Worm (Caenorhabditis elegans): Measurements from ENCODE around the gene C37H5.14.

The C37H5.14 gene

DNA sequence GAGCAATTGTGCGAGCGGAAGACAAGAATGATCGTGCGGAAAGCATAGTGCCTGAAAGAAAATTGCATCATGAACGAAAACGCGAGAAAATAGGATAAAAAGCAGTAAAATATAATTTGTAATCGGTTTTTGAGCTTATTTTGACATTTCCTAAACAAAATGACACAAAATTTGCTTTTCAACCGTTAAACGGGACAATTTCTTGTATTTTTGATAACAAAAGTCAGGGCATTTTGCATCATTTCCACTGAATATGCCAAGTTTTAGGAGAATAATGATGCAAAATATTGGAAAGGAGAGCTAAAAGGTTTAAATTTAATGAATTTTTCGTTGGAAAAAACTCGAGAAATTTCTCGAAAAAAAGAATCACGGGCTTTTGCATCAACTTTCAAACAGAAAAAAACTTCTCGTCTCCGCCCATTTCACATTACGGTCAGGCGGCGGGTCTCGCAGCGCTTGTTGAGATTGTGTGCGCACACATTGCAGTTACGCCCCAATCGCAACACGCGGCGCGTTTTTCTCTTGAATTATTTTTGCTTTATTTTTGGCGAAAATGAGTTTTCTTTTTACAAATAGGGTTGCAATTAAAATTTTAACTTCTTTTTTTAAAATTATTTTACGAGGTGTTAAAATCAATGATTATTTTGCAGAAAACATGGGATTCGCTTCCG is 7.3 kb downstream of the C37H5.14 start, which contains the start of the genes hsp-6 and C37H5.5 (continued):
- TF ChIP-seq gmeb-1 (tag; optimal IDR thresholded peaks at IDR 0.05) (peak; percentile 79), nhr-25 (tag; optimal IDR thresholded peaks at IDR 0.05) (peak; percentile 68), lin-11 (tag; optimal IDR thresholded peaks at IDR 0.05) (peak; percentile 89), nhr-11 (tag; optimal IDR thresholded peaks at IDR 0.05) (no peak), ZK546.5 (tag; optimal IDR thresholded peaks at IDR 0.05) (no peak), dmd-4 (tag; optimal IDR thresholded peaks at IDR 0.05) (no peak), alr-1 (tag; optimal IDR thresholded peaks at IDR 0.05) (no peak), elt-3 (tag; optimal IDR thresholded peaks at IDR 0.05) (no peak), nhr-10 (tag; optimal IDR thresholded peaks at IDR 0.05) (no peak), blmp-1 (tag; optimal IDR thresholded peaks at IDR 0.05; ENCODE audit: insufficient read depth) (peak; percentile 36), sem-4 (tag; optimal IDR thresholded peaks at IDR 0.05) (no peak), zag-1 (tag; optimal IDR thresholded peaks at IDR 0.05) (peak; percentile 49), unc-39 (tag; optimal IDR thresholded peaks at IDR 0.05) (no peak), peb-1 (tag; optimal IDR thresholded peaks at IDR 0.05) (no peak), mab-5 (tag; optimal IDR thresholded peaks at IDR 0.05) (peak; percentile 39), ztf-1 (GFP tag; conservative IDR thresholded peaks at IDR 0.05) (no peak), ztf-11 (tag; optimal IDR thresholded peaks at IDR 0.05) (no peak), snpc-4 (tag; optimal IDR thresholded peaks at IDR 0.05) (peak; percentile 39), nhr-23 (tag; optimal IDR thresholded peaks at IDR 0.05) (no peak), mdl-1 (tag; optimal IDR thresholded peaks at IDR 0.05) (peak in 1 of 2 experiments; percentile 10), nhr-21 (tag; optimal IDR thresholded peaks at IDR 0.05) (peak; percentile 49), lin-13 (GFP tag; optimal IDR thresholded peaks at IDR 0.05) (peak; percentile 80), unc-55 (GFP tag; optimal IDR thresholded peaks at IDR 0.05) (peak; percentile 96), nhr-237 (tag; optimal IDR thresholded peaks at IDR 0.05) (no peak), nhr-129 (tag; optimal IDR thresholded peaks at IDR 0.05) (peak; percentile 78)

- TF ChIP-seq unc-55 (GFP tag; optimal IDR thresholded peaks at IDR 0.05) = peak; percentile 25
- no peak for TF ChIP-seq nhr-21 (tag; optimal IDR thresholded peaks at IDR 0.05)
- TF ChIP-seq R02D3.7 (tag; optimal IDR thresholded peaks at IDR 0.05) = no peak
- TF ChIP-seq F13H6.1 (tag; optimal IDR thresholded peaks at IDR 0.05) = no peak
- TF ChIP-seq fos-1 (tag; optimal IDR thresholded peaks at IDR 0.05) = no peak
- TF ChIP-seq nhr-25 (tag; optimal IDR thresholded peaks at IDR 0.05) = peak; percentile 51
- peak; percentile 95 for TF ChIP-seq ztf-4 (tag; optimal IDR thresholded peaks at IDR 0.05)
- TF ChIP-seq dmd-4 (tag; optimal IDR thresholded peaks at IDR 0.05) = no peak
- no peak for TF ChIP-seq mab-5 (tag; optimal IDR thresholded peaks at IDR 0.05)
- TF ChIP-seq sem-4 (tag; optimal IDR thresholded peaks at IDR 0.05) = no peak
- peak; percentile 56 for TF ChIP-seq nhr-129 (tag; optimal IDR thresholded peaks at IDR 0.05)
- TF ChIP-seq ZK546.5 (tag; optimal IDR thresholded peaks at IDR 0.05) = no peak
- TF ChIP-seq crh-2 (tag; optimal IDR thresholded peaks at IDR 0.05) = peak; percentile 33
- TF ChIP-seq gmeb-1 (tag; optimal IDR thresholded peaks at IDR 0.05) = peak; percentile 29
- TF ChIP-seq nhr-11 (tag; optimal IDR thresholded peaks at IDR 0.05) = no peak
- peak; percentile 92 for TF ChIP-seq Y55F3AM.14 (GFP tag; optimal IDR thresholded peaks at IDR 0.05)
- no peak for TF ChIP-seq skn-1 (tag; optimal IDR thresholded peaks at IDR 0.05)
- peak; percentile 54 for TF ChIP-seq ama-1 (optimal IDR thresholded peaks at IDR 0.05)
- peak; percentile 47 for TF ChIP-seq C34F6.9 (tag; optimal IDR thresholded peaks at IDR 0.05)
- TF ChIP-seq lsy-2 (tag; optimal IDR thresholded peaks at IDR 0.05) = peak in 1 of 2 experiments; percentile 30
- TF ChIP-seq elt-3 (tag; optimal IDR thresholded peaks at IDR 0.05) = no peak
- TF ChIP-seq lin-13 (GFP tag; optimal IDR thresholded peaks at IDR 0.05) = peak; percentile 64
- TF ChIP-seq mbf-1 (tag; optimal IDR thresholded peaks at IDR 0.05) = no peak
- TF ChIP-seq sma-3 (GFP tag; optimal IDR thresholded peaks at IDR 0.05) = peak; percentile 7
- no peak for TF ChIP-seq alr-1 (tag; optimal IDR thresholded peaks at IDR 0.05)
- TF ChIP-seq nhr-77 (tag; optimal IDR thresholded peaks at IDR 0.05) = no peak
Observed at ce11 chrV:4823683-4824391, 10.3 kb downstream of the C37H5.14 start.

DNA sequence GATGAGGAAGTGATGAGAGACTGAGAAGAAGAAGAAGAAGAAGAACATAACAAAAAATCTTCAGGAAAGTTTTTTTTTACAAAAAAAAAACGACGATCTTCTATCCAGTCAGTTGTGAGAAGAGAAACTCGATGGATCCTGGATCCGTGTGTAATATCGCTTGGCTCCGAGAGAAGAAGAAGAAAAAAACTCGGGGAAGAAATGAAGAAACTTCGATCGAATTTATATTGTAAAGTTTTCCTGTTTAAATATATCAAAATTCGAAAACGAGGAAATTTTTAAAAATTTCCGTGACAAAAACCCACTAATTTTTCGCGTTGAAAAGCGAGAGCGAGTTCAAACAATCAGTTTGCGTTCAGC is 10.9 kb downstream of the C37H5.14 start, which contains the start of gene adss-1:
adss-1 (minus strand) TSS at position 101 of the 360 bp plus-strand sequence.
- TF ChIP-seq mdl-1 (tag; optimal IDR thresholded peaks at IDR 0.05) (no peak), ama-1 (optimal IDR thresholded peaks at IDR 0.05) (no peak), lin-39 (tag; optimal IDR thresholded peaks at IDR 0.05) (no peak), sma-3 (GFP tag; optimal IDR thresholded peaks at IDR 0.05) (no peak), aly-2 (tag; optimal IDR thresholded peaks at IDR 0.05) (no peak), fos-1 (tag; optimal IDR thresholded peaks at IDR 0.05) (no peak), ztf-4 (tag; optimal IDR thresholded peaks at IDR 0.05) (no peak), nhr-25 (tag; optimal IDR thresholded peaks at IDR 0.05) (no peak), peb-1 (tag; optimal IDR thresholded peaks at IDR 0.05) (no peak), ztf-1 (GFP tag; conservative IDR thresholded peaks at IDR 0.05) (no peak), alr-1 (tag; optimal IDR thresholded peaks at IDR 0.05) (no peak), blmp-1 (tag; optimal IDR thresholded peaks at IDR 0.05; ENCODE audit: insufficient read depth) (no peak), nhr-129 (tag; optimal IDR thresholded peaks at IDR 0.05) (no peak), Y55F3AM.14 (GFP tag; optimal IDR thresholded peaks at IDR 0.05) (no peak), nhr-10 (tag; optimal IDR thresholded peaks at IDR 0.05) (no peak), nhr-23 (tag; optimal IDR thresholded peaks at IDR 0.05) (no peak)

All from whole organism, L2 larva.